Fruit fly (Drosophila melanogaster): ENCODE data around the gene CG11905.

dm6 chr3L:16984042-16984441 lies 48.7 kb upstream of the CG11905 start:
- no peak for TF ChIP-seq Sin3A (optimal IDR thresholded peaks at IDR 0.05)
- no peak for TF ChIP-seq h (optimal IDR thresholded peaks at IDR 0.05)

Data from Kc167 (cell line).